Worm (Caenorhabditis elegans) whole organism, young adult: ENCODE data around the gene Y73C8B.5.

ENCODE experiments used
- T07F8.4 ChIP-seq: sonication (generic microtip); optimal IDR thresholded peaks from 2 replicates; lab custom pipeline; 2016; ENCODE audit warnings: mild to moderate bottlenecking, missing genetic modification characterization, moderate library complexity, missing compliant biosample characterization
- Y67H2A.10 ChIP-seq: fragments of 200-800 bp; sonication (Bioruptor generic); conservative IDR thresholded peaks from 2 replicates; pipeline ENCODE4 v1.3.6; 2022; ENCODE audit warnings: missing genetic modification reagents, missing genetic modification characterization, missing compliant biosample characterization
- pha-4 ChIP-seq: fragments of 150-350 bp; sonication (generic microtip); optimal IDR thresholded peaks from 2 replicates; lab custom pipeline; 2014; ENCODE audit warnings: missing biosample characterization, missing genetic modification reagents, missing genetic modification characterization
- snpc-1.3 ChIP-seq: sonication (generic microtip); optimal IDR thresholded peaks from 2 replicates; lab custom pipeline; 2017; ENCODE audit warnings: missing genetic modification characterization, mild to moderate bottlenecking, missing compliant biosample characterization, antibody characterized with exemption, moderate library complexity, missing genotype, missing genetic modification reagents; ENCODE audit not compliant: insufficient read depth

- no peak for TF ChIP-seq pha-4
- no peak for TF ChIP-seq T07F8.4 (tag; lab: Kevin White, UChicago)
- no peak for TF ChIP-seq Y67H2A.10
- no peak for TF ChIP-seq snpc-1.3 (tag; lab: Kevin White, UChicago)
These were observed 30.8 kb upstream of the Y73C8B.5 start, which contains the start of gene C36C5.4 for ce11 chrV:3166260-3166659.
